Fruit fly (Drosophila melanogaster) S2 (cell line): Measurements from ENCODE around the gene lqf.

Experiments used
- CG8478 ChIP-seq: fragments of >200 bp; optimal IDR thresholded peaks from 2 replicates; lab custom pipeline; 2018
- CTCF ChIP-seq, 2 experiments: fragments of >200 bp; optimal IDR thresholded peaks; 2 replicates each; lab custom pipeline; 2018

dm6 chr3L:7545562-7545961, 17.0 kb downstream of the lqf start:
- TF ChIP-seq CTCF (optimal IDR thresholded peaks at IDR 0.05; lab: Kevin White, UChicago) (no peak), CG8478 (lab: Kevin White, UChicago) (no peak)
